Fruit fly (Drosophila melanogaster) whole organism, pupa: ENCODE data around the gene CG15773.

Experiments
- CG10348 ChIP-seq: fragments of 200-800 bp; sonication (Bioruptor generic); IDR thresholded peaks from 2 replicates; pipeline ENCODE4 v1.3.6; 2022; ENCODE audit warnings: missing biosample characterization, missing genetic modification characterization
- CG12605 ChIP-seq: fragments of 200-800 bp; sonication (Bioruptor generic); IDR thresholded peaks from 2 replicates; pipeline ENCODE4 v1.3.6; 2022; ENCODE audit warnings: missing biosample characterization, missing genetic modification characterization
- CG13204 ChIP-seq: fragments of 200-800 bp; sonication (Bioruptor generic); optimal IDR thresholded peaks from 2 replicates; lab custom pipeline; 2018; ENCODE audit warnings: missing biosample characterization, mild to moderate bottlenecking, missing genetic modification characterization, moderate library complexity
- CG14655 ChIP-seq: fragments of 200-800 bp; sonication (Bioruptor generic); optimal IDR thresholded peaks from 3 replicates; lab custom pipeline; 2017; ENCODE audit warnings: mild to moderate bottlenecking, missing biosample characterization, missing genetic modification reagents, missing genetic modification characterization
- CG15710 ChIP-seq: fragments of 200-800 bp; sonication (Bioruptor generic); optimal IDR thresholded peaks from 2 replicates; lab custom pipeline; 2018; ENCODE audit warnings: missing biosample characterization, mild to moderate bottlenecking, missing genetic modification characterization, moderate library complexity
- CG17806 ChIP-seq: fragments of 200-800 bp; sonication (Bioruptor generic); optimal IDR thresholded peaks from 2 replicates; lab custom pipeline; 2018; ENCODE audit warnings: missing biosample characterization, mild to moderate bottlenecking, missing genetic modification characterization, moderate library complexity
- CG32121 ChIP-seq: fragments of 200-800 bp; sonication (Bioruptor generic); IDR thresholded peaks from 2 replicates; pipeline ENCODE4 v1.3.6; 2022; ENCODE audit warnings: missing biosample characterization, missing genetic modification characterization
- CG34367 ChIP-seq: fragments of 200-800 bp; sonication (Bioruptor generic); optimal IDR thresholded peaks from 2 replicates; lab custom pipeline; 2018; ENCODE audit warnings: missing biosample characterization, mild to moderate bottlenecking, missing genetic modification characterization
- CG4496 ChIP-seq: fragments of 200-800 bp; sonication (Bioruptor generic); IDR thresholded peaks from 3 replicates; pipeline ENCODE4 v1.3.6; 2022; ENCODE audit warnings: missing biosample characterization, missing genetic modification characterization
- CG8159 ChIP-seq: fragments of 200-800 bp; sonication (Bioruptor generic); optimal IDR thresholded peaks from 3 replicates; lab custom pipeline; 2018; ENCODE audit warnings: missing biosample characterization, mild to moderate bottlenecking, missing genetic modification characterization, moderate library complexity
- CG8301 ChIP-seq: fragments of 200-800 bp; sonication (Bioruptor generic); optimal IDR thresholded peaks from 2 replicates; lab custom pipeline; 2018; ENCODE audit warnings: missing biosample characterization, mild to moderate bottlenecking, missing genetic modification characterization
- CG9948 ChIP-seq: fragments of 200-800 bp; sonication (Bioruptor generic); optimal IDR thresholded peaks from 2 replicates; lab custom pipeline; 2018; ENCODE audit warnings: missing biosample characterization, mild to moderate bottlenecking, missing genetic modification characterization, moderate library complexity
- D1 ChIP-seq: fragments of 200-800 bp; sonication (Bioruptor generic); optimal IDR thresholded peaks from 2 replicates; lab custom pipeline; 2018; ENCODE audit warnings: missing biosample characterization, mild to moderate bottlenecking, missing genetic modification characterization, moderate library complexity
- EcR ChIP-seq: fragments of 200-800 bp; sonication (Bioruptor generic); optimal IDR thresholded peaks from 3 replicates; lab custom pipeline; 2019; ENCODE audit warnings: missing biosample characterization, missing genetic modification characterization, mild to moderate bottlenecking, moderate library complexity, missing genetic modification reagents
- Ets98B ChIP-seq: fragments of 200-800 bp; sonication (Bioruptor generic); IDR thresholded peaks from 2 replicates; pipeline ENCODE4 v1.3.6; 2022; ENCODE audit warnings: missing biosample characterization, missing genetic modification characterization
- Pif1A ChIP-seq: fragments of 200-800 bp; sonication (Bioruptor generic); optimal IDR thresholded peaks from 3 replicates; lab custom pipeline; 2016; ENCODE audit warnings: missing biosample characterization, missing genetic modification characterization
- Pif1B ChIP-seq: fragments of 200-800 bp; sonication (Bioruptor generic); optimal IDR thresholded peaks from 3 replicates; lab custom pipeline; 2016; ENCODE audit warnings: missing biosample characterization, missing genetic modification characterization
- Snoo ChIP-seq: fragments of 200-800 bp; sonication (Bioruptor generic); optimal IDR thresholded peaks from 3 replicates; lab custom pipeline; 2017; ENCODE audit warnings: missing biosample characterization, mild to moderate bottlenecking, missing genetic modification characterization, inconsistent platforms
- fd96Ca ChIP-seq: fragments of 200-800 bp; sonication (Bioruptor generic); IDR thresholded peaks from 3 replicates; pipeline ENCODE4 v1.3.6; 2022; ENCODE audit warnings: missing biosample characterization, missing genetic modification characterization
- gl ChIP-seq: fragments of 200-800 bp; sonication (Bioruptor generic); optimal IDR thresholded peaks from 2 replicates; lab custom pipeline; 2018; ENCODE audit warnings: missing biosample characterization, mild to moderate bottlenecking, missing genetic modification characterization
- rn ChIP-seq: fragments of 200-800 bp; sonication (Bioruptor generic); IDR thresholded peaks from 2 replicates; pipeline ENCODE4 v1.3.6; 2022; ENCODE audit warnings: missing biosample characterization, missing genetic modification characterization

CG15773 gene

DNA sequence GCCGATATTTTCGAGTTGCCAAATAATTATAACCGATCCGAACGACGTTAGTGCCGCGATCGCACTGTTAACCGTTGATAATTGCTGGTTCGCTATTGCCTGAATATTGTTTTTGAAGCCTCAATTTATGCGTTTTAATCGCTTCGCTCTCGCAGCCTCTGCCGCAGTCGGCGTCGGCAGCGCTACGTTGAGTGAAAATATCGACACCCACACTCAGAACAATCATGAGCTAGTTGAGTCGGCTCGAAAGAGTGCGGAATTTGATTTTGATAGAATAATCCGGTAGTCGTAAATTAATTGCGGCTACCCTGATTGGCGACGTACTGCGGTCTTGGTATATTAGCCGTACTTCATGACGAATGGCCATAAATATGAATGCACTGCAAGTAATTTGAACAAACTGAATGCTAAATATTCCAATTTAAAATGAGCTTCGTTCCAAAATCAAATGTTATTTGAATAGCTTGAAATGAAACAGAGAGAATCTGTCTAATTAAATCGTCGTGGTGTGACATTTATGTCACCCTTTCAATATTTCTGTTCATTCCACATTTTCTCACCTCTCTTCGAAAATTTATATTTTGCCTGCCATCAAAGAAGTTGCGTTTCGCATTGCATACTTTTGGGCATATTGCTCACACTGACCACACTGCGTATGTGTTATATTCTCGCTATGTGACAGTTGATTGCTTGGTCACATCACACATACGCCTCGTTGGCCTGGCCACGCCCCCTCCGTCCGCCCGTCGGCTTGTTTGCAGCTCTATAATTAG is 16.9 kb upstream of the CG15773 start:
- no peak for TF ChIP-seq Pif1A (GFP tag; lab: Kevin White, UChicago)
- TF ChIP-seq D1 (tag; lab: Kevin White, UChicago) = no peak
- TF ChIP-seq EcR (GFP tag; lab: Kevin White, UChicago) = no peak
- TF ChIP-seq CG9948 (tag; lab: Kevin White, UChicago) = no peak
- TF ChIP-seq CG4496 = peak; percentile 73
- TF ChIP-seq CG12605 (GFP tag; lab: Robert Waterston, UW) = no peak
- no peak for TF ChIP-seq CG8301 (tag; lab: Kevin White, UChicago)
- TF ChIP-seq CG14655 = no peak

DNA sequence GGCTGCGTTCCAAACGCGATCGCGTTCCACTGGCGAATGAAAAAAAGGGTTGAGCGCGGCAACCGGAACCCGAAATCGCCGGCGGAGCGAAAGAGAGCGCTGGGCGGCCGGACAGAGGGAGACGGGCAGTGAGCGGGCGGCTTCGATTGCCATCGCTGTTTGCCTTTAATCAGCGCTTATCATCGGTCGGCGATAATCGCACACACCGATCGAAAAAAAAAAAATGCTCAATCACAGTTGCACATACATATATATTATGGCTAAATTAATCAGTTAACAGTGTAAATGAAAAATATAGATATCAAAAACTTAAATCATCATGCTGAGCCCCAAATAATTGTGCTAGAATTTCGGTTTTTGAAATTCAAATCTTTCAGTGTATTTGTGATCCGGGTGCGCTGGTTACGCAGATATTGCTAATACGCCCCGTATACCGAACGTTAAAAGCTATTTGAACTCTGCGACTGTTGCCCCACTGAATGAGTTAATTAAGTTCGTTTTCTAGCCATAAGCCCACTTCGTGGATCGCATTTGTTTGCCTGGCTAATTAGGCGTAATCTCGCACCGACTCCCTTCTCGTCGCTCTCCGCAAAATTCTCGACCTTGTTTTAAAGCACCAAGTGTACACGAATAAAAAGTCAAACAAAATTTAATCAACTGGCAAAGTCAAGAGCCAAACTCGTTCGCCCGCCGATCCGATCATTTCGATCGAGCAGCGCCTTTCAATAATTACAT is 14.6 kb upstream of the CG15773 start, which contains the start of gene CG33080:
TSS of gene CG33080 (minus strand) at position 38 of the 735 bp plus-strand sequence.
- TF ChIP-seq CG14655 = no peak
- peak; percentile 21 for TF ChIP-seq CG13204 (GFP tag; lab: Kevin White, UChicago)

DNA sequence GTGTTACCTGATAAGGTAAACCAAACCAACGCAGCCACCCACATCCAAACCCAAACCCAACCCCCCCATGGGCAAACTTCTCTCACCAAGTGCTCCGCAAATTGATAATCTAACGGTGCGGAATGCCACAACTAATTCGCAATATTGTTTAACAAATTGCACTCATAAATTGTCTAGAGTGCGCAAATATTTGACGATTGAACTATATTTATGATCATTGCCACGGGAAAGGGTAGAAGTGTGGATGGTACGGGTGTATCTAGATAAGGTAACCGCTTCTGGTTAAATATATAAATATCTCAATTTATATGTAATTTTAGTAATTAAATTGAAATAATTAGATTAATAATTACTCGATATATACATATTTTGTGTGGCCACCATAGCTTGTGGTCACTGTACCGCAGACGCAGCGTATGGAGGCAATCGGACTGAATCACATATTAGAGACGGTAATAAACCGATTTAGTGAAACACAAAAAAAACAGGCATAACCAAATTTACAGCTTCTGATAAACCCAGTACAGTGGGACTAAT is 14.0 kb upstream of the CG15773 start:
- peak; percentile 45; the same call in 1 of the 2 replicates for TF ChIP-seq CG12605 (GFP tag; lab: Robert Waterston, UW)
- TF ChIP-seq Pif1B (GFP tag; lab: Kevin White, UChicago) = peak; percentile 7
- 0 out of 3 replicates have a peak, but pooled peaks have one; percentile 35 for TF ChIP-seq CG4496
- TF ChIP-seq CG34367 (tag; lab: Kevin White, UChicago) = no peak
- peak; percentile 68 for TF ChIP-seq Ets98B (GFP tag; lab: Robert Waterston, UW)
- TF ChIP-seq CG32121 (GFP tag; lab: Robert Waterston, UW) = peak; percentile 50; the same call in 1 of the 2 replicates
- no peak for TF ChIP-seq rn
- TF ChIP-seq CG15710 (tag; lab: Kevin White, UChicago) = peak; percentile 19

DNA sequence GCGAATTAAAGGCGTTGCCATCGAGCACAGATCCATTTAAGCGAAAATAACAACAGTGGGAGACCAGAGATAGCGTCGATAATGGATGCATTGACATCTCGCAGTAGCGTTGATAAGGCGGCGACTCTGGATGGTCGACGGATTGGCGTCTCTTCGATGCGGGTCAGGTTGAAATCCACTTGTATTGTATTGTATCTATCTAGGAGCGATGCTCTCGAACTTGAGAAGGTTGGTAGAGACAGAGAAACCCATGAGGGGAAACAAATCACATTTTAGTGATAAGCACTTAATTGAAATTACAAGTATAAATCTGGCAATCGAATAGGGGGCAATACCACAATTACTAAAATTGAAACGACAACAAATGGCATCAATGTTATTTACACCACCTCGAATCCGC is 9.0 kb upstream of the CG15773 start:
- TF ChIP-seq Ets98B (GFP tag; lab: Robert Waterston, UW) (no peak), EcR (GFP tag; lab: Kevin White, UChicago) (peak; percentile 84)

DNA sequence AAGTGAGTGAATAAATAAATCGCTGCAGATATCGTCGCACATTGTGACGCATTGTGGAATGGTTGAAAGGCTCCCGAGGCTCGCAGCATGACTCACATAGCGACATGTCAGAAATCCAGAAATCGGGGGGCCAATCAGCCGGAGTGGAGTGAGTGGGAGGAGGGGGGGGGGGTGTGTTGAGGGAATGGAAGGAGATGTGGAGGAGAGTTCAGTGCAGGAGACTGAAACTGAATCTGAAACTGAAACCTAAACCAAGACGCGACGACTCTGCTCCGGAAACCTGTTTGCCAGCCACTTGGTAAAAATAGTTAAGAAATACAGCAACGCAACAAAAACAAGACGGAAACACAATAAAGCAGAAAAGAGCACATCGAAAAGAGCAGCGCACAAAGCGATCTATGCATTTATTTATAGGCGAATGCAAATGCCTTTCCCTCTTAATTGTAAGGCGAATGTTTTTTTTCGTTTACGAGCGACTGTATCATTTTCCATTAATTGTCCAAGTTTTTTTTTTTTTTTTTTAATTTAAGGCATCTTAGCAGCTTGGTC is 8.3 kb upstream of the CG15773 start:
- no peak for TF ChIP-seq rn
- TF ChIP-seq EcR (GFP tag; lab: Kevin White, UChicago) = peak; percentile 70
- no peak for TF ChIP-seq fd96Ca (GFP tag; lab: Robert Waterston, UW)
- TF ChIP-seq D1 (tag; lab: Kevin White, UChicago) = no peak
- no peak for TF ChIP-seq CG15710 (tag; lab: Kevin White, UChicago)
- TF ChIP-seq gl (tag; lab: Kevin White, UChicago) = peak; percentile 22
- TF ChIP-seq CG32121 (GFP tag; lab: Robert Waterston, UW) = no peak
- no peak for TF ChIP-seq CG14655
- TF ChIP-seq CG10348 (GFP tag; lab: Robert Waterston, UW) = no peak
- no peak for TF ChIP-seq CG9948 (tag; lab: Kevin White, UChicago)
- TF ChIP-seq Snoo (tag; lab: Kevin White, UChicago) = no peak
- no peak for TF ChIP-seq Pif1A (GFP tag; lab: Kevin White, UChicago)
- no peak for TF ChIP-seq Ets98B (GFP tag; lab: Robert Waterston, UW)
- peak; percentile 34 for TF ChIP-seq CG13204 (GFP tag; lab: Kevin White, UChicago)
- no peak for TF ChIP-seq CG17806
- TF ChIP-seq Pif1B (GFP tag; lab: Kevin White, UChicago) = no peak
- TF ChIP-seq CG12605 (GFP tag; lab: Robert Waterston, UW) = no peak
- no peak for TF ChIP-seq CG4496
- no peak for TF ChIP-seq CG34367 (tag; lab: Kevin White, UChicago)
- TF ChIP-seq CG8159 (tag; lab: Kevin White, UChicago) = no peak
- no peak for TF ChIP-seq CG8301 (tag; lab: Kevin White, UChicago)

DNA sequence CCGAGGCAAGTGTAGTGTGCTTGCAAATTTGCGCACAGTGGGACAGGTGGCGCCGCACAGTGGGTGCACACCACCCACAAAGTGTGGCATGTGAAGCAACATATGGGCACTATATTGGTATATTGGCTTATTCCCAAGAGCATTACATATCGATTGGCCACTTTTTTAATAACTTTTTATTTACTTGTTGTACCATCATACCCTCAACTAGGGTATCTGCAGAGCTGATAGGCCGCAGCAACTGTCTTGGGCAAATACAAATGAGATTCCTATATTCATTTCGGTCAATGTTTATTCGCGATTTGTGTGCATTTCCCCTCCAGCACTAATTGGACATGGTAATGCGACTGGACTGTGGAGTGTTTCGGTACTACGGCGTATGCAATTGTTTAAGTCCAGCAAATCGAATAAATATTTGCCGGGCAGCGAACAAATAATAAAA is 7.8 kb upstream of the CG15773 start:
- TF ChIP-seq CG14655 (peak; percentile 87), CG8159 (tag; lab: Kevin White, UChicago) (peak; percentile 76), CG8301 (tag; lab: Kevin White, UChicago) (peak; percentile 75), CG10348 (GFP tag; lab: Robert Waterston, UW) (peak; percentile 75; the same call in 1 of the 2 replicates), CG12605 (GFP tag; lab: Robert Waterston, UW) (peak; percentile 86), Pif1B (GFP tag; lab: Kevin White, UChicago) (peak; percentile 85), CG13204 (GFP tag; lab: Kevin White, UChicago) (peak; percentile 29), Pif1A (GFP tag; lab: Kevin White, UChicago) (peak; percentile 88), D1 (tag; lab: Kevin White, UChicago) (no peak), Snoo (tag; lab: Kevin White, UChicago) (peak; percentile 38), CG17806 (peak; percentile 79), CG32121 (GFP tag; lab: Robert Waterston, UW) (peak; percentile 91), CG34367 (tag; lab: Kevin White, UChicago) (peak; percentile 81), rn (peak; percentile 84), fd96Ca (GFP tag; lab: Robert Waterston, UW) (peak; percentile 92), CG4496 (peak; percentile 95), Ets98B (GFP tag; lab: Robert Waterston, UW) (peak; percentile 89), EcR (GFP tag; lab: Kevin White, UChicago) (no peak), CG15710 (tag; lab: Kevin White, UChicago) (peak; percentile 75), gl (tag; lab: Kevin White, UChicago) (peak; percentile 28), CG9948 (tag; lab: Kevin White, UChicago) (peak; percentile 80)
